Fruit fly (Drosophila melanogaster) whole organism, prepupa: ENCODE data around the gene Ced-12.

Experiments
- CG11762 ChIP-seq: fragments of 200-800 bp; sonication (Bioruptor generic); optimal IDR thresholded peaks from 3 replicates; lab custom pipeline; 2016; ENCODE audit warnings: missing biosample characterization, missing genetic modification characterization; ENCODE audit not compliant: insufficient read depth
- Eip93F ChIP-seq: fragments of 200-800 bp; sonication (Bioruptor generic); optimal IDR thresholded peaks from 2 replicates; lab custom pipeline; 2016; ENCODE audit warnings: missing biosample characterization, mild to moderate bottlenecking, missing genetic modification characterization
- OdsH ChIP-seq: fragments of 200-800 bp; sonication (Bioruptor generic); optimal IDR thresholded peaks from 3 replicates; lab custom pipeline; 2016; ENCODE audit warnings: missing biosample characterization, missing genetic modification characterization
- Sox14 ChIP-seq: fragments of 200-800 bp; sonication (Bioruptor generic); optimal IDR thresholded peaks from 3 replicates; lab custom pipeline; 2016; ENCODE audit warnings: missing biosample characterization, missing genetic modification characterization
- fd59A ChIP-seq: fragments of 200-800 bp; sonication (Bioruptor generic); optimal IDR thresholded peaks from 2 replicates; lab custom pipeline; 2017; ENCODE audit warnings: missing biosample characterization, mild to moderate bottlenecking, missing genetic modification characterization, missing genetic modification reagents
- spab ChIP-seq: fragments of 200-800 bp; sonication (Bioruptor generic); optimal IDR thresholded peaks from 2 replicates; lab custom pipeline; 2017; ENCODE audit warnings: missing biosample characterization, mild to moderate bottlenecking, missing genetic modification characterization, missing genetic modification reagents

Gene Ced-12

DNA sequence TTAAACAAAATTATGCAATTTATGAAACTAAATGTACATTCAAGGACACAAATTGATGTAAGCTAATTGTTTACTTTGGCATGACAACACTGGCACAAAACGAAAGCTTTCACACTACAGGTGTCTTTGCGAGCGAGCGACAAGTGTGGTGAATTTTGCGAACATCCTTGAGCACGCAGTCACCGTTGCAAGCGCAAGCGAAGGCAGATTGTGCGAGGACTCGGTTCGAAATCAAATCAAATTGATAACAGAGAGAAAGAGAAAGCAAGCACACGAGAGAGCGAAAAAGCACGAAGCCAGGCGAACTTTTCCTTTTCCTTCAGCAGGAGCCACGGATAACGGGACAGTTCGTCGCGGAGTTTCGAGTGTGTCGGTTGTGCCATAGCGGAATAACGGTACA is 44.8 kb downstream of the Ced-12 start, which contains the start of gene CG31760:
Gene CG31760 (plus strand): TSS at position 342 of the 400 bp plus-strand sequence.
- TF ChIP-seq Sox14 = no peak
- TF ChIP-seq fd59A = no peak
- TF ChIP-seq CG11762 (GFP tag; lab: Kevin White, UChicago) = no peak
- TF ChIP-seq OdsH = no peak
- TF ChIP-seq spab (GFP tag; lab: Kevin White, UChicago) = no peak
- no peak for TF ChIP-seq Eip93F (GFP tag; lab: Kevin White, UChicago)
